Worm (Caenorhabditis elegans) whole organism, midembryonic: ENCODE results near the gene nhr-116.
"Not testable (repeated sequence)": the region's sequence is repeated elsewhere in the genome, so short reads cannot be mapped to it uniquely, and the experiment has no call there.

Experiments
- T22C8.4 ChIP-seq: fragments of 200-800 bp; sonication (Bioruptor generic); IDR thresholded peaks from 2 replicates; pipeline ENCODE4 v1.3.6; 2022; ENCODE audit warnings: missing genetic modification characterization, missing compliant biosample characterization
- cog-1 ChIP-seq: sonication (generic microtip); optimal IDR thresholded peaks from 2 replicates; lab custom pipeline; 2016; ENCODE audit warnings: missing genetic modification characterization, missing compliant biosample characterization
- flt-1 ChIP-seq: fragments of 200-800 bp; sonication (Bioruptor generic); IDR thresholded peaks from 2 replicates; pipeline ENCODE4 v1.3.6; 2022; ENCODE audit warnings: missing genetic modification characterization, missing compliant biosample characterization
- klf-2 ChIP-seq: fragments of 200-800 bp; sonication (Bioruptor generic); conservative IDR thresholded peaks from 2 replicates; pipeline ENCODE4 v1.3.6; 2022; ENCODE audit warnings: missing genetic modification reagents, missing genetic modification characterization, missing compliant biosample characterization
- med-1 ChIP-seq: sonication (generic microtip); optimal IDR thresholded peaks from 2 replicates; lab custom pipeline; 2017; ENCODE audit warnings: missing genetic modification characterization, mild to moderate bottlenecking, missing compliant biosample characterization, antibody characterized with exemption, missing genetic modification reagents; ENCODE audit not compliant: insufficient read depth
- ref-1 ChIP-seq: fragments of 200-800 bp; sonication (Bioruptor generic); conservative IDR thresholded peaks from 2 replicates; pipeline ENCODE4 v1.3.6; 2022; ENCODE audit warnings: missing genetic modification reagents, missing genetic modification characterization, missing compliant biosample characterization
- tab-1 ChIP-seq: fragments of 200-800 bp; sonication (Bioruptor generic); IDR thresholded peaks from 2 replicates; pipeline ENCODE4 v1.3.6; 2022; ENCODE audit warnings: missing genetic modification characterization, missing compliant biosample characterization
- ztf-23 ChIP-seq: fragments of 200-800 bp; sonication (Bioruptor generic); IDR thresholded peaks from 2 replicates; pipeline ENCODE4 v1.3.6; 2022; ENCODE audit warnings: missing genetic modification reagents, missing genetic modification characterization, missing compliant biosample characterization
- ztf-29 ChIP-seq: fragments of 200-800 bp; sonication (Bioruptor generic); IDR thresholded peaks from 2 replicates; pipeline ENCODE4 v1.3.6; 2022; ENCODE audit warnings: missing genetic modification reagents, missing genetic modification characterization, missing compliant biosample characterization

The nhr-116 gene

ce11 chrV:16916079-16916478 is 4.0 kb downstream of the nhr-116 start, which contains the start of gene F09C6.10:
Gene F09C6.10, minus strand, starts transcription at chrV:16916179.
- TF ChIP-seq ztf-23 (GFP tag; lab: Robert Waterston, UW) (no peak), tab-1 (no peak), T22C8.4 (GFP tag; lab: Robert Waterston, UW) (no peak), ref-1 (GFP tag; lab: Robert Waterston, UW) (no peak), flt-1 (GFP tag; lab: Robert Waterston, UW) (no peak), med-1 (GFP tag; lab: Kevin White, UChicago) (no peak), ztf-29 (GFP tag; lab: Robert Waterston, UW) (no peak), cog-1 (tag; lab: Kevin White, UChicago) (no peak), klf-2 (GFP tag; lab: Robert Waterston, UW) (no peak)

ce11 chrV:16918378-16918777 is 6.3 kb downstream of the nhr-116 start, which contains the start of the genes fbxa-206 and Y102A5C.2:
Gene fbxa-206, minus strand, starts transcription at chrV:16918478.
Gene Y102A5C.2, plus strand, starts transcription at chrV:16918731.
- no peak for TF ChIP-seq tab-1
- no peak for TF ChIP-seq flt-1 (GFP tag; lab: Robert Waterston, UW)
- no peak for TF ChIP-seq ztf-29 (GFP tag; lab: Robert Waterston, UW)
- no peak for TF ChIP-seq ztf-23 (GFP tag; lab: Robert Waterston, UW)

ce11 chrV:16919675-16920074 is 7.6 kb downstream of the nhr-116 start:
- TF ChIP-seq klf-2 (GFP tag; lab: Robert Waterston, UW) (no peak), ztf-29 (GFP tag; lab: Robert Waterston, UW) (no peak), tab-1 (no peak), flt-1 (GFP tag; lab: Robert Waterston, UW) (no peak), ztf-23 (GFP tag; lab: Robert Waterston, UW) (no peak), med-1 (GFP tag; lab: Kevin White, UChicago) (no peak), T22C8.4 (GFP tag; lab: Robert Waterston, UW) (no peak), ref-1 (GFP tag; lab: Robert Waterston, UW) (no peak), cog-1 (tag; lab: Kevin White, UChicago) (no peak)

ce11 chrV:16921952-16922351 is 9.9 kb downstream of the nhr-116 start, which contains the start of gene Y102A5C.4:
Gene Y102A5C.4, plus strand, starts transcription at chrV:16922252.
- no peak for TF ChIP-seq cog-1 (tag; lab: Kevin White, UChicago)
- TF ChIP-seq med-1 (GFP tag; lab: Kevin White, UChicago) = no peak
- no peak for TF ChIP-seq flt-1 (GFP tag; lab: Robert Waterston, UW)
- no peak for TF ChIP-seq T22C8.4 (GFP tag; lab: Robert Waterston, UW)
- TF ChIP-seq klf-2 (GFP tag; lab: Robert Waterston, UW) = no peak
- no peak for TF ChIP-seq ref-1 (GFP tag; lab: Robert Waterston, UW)
- no peak for TF ChIP-seq tab-1
- no peak for TF ChIP-seq ztf-23 (GFP tag; lab: Robert Waterston, UW)
- TF ChIP-seq ztf-29 (GFP tag; lab: Robert Waterston, UW) = no peak

ce11 chrV:16927345-16927744 is 15.3 kb downstream of the nhr-116 start, which contains the start of gene Y102A5C.36:
Gene Y102A5C.36, minus strand, starts transcription at chrV:16927445.
- TF ChIP-seq cog-1 (tag; lab: Kevin White, UChicago) = no peak
- no peak for TF ChIP-seq ztf-29 (GFP tag; lab: Robert Waterston, UW)
- no peak for TF ChIP-seq ref-1 (GFP tag; lab: Robert Waterston, UW)
- no peak for TF ChIP-seq flt-1 (GFP tag; lab: Robert Waterston, UW)
- TF ChIP-seq T22C8.4 (GFP tag; lab: Robert Waterston, UW) = no peak
- no peak for TF ChIP-seq ztf-23 (GFP tag; lab: Robert Waterston, UW)
- no peak for TF ChIP-seq med-1 (GFP tag; lab: Kevin White, UChicago)
- TF ChIP-seq klf-2 (GFP tag; lab: Robert Waterston, UW) = no peak
- no peak for TF ChIP-seq tab-1

ce11 chrV:16938731-16939130 is 26.7 kb downstream of the nhr-116 start, which contains the start of gene fbxa-148:
Gene fbxa-148, plus strand, starts transcription at chrV:16939031.
- not testable (repeated sequence) for TF ChIP-seq ref-1 (GFP tag; lab: Robert Waterston, UW); flt-1 (GFP tag; lab: Robert Waterston, UW); med-1 (GFP tag; lab: Kevin White, UChicago)

- not testable (repeated sequence) for TF ChIP-seq tab-1; med-1 (GFP tag; lab: Kevin White, UChicago); ref-1 (GFP tag; lab: Robert Waterston, UW)
Observed at ce11 chrV:16948011-16948410, 36.0 kb downstream of the nhr-116 start, which contains the start of gene fbxa-112. Gene fbxa-112, minus strand, starts transcription at chrV:16948111.

ce11 chrV:16949609-16950008 is 37.6 kb downstream of the nhr-116 start, which contains the start of gene fbxa-111:
Gene fbxa-111, minus strand, starts transcription at chrV:16949709.
- TF ChIP-seq med-1 (GFP tag; lab: Kevin White, UChicago); ztf-29 (GFP tag; lab: Robert Waterston, UW); T22C8.4 (GFP tag; lab: Robert Waterston, UW): not testable (repeated sequence)

ce11 chrV:16950036-16950435 is 38.0 kb downstream of the nhr-116 start:
- no peak for TF ChIP-seq ztf-23 (GFP tag; lab: Robert Waterston, UW)
- TF ChIP-seq flt-1 (GFP tag; lab: Robert Waterston, UW) = no peak
- no peak for TF ChIP-seq T22C8.4 (GFP tag; lab: Robert Waterston, UW)
- TF ChIP-seq tab-1 = no peak
- no peak for TF ChIP-seq cog-1 (tag; lab: Kevin White, UChicago)
- no peak for TF ChIP-seq klf-2 (GFP tag; lab: Robert Waterston, UW)
- TF ChIP-seq ztf-29 (GFP tag; lab: Robert Waterston, UW) = no peak
- no peak for TF ChIP-seq med-1 (GFP tag; lab: Kevin White, UChicago)
- no peak for TF ChIP-seq ref-1 (GFP tag; lab: Robert Waterston, UW)
